Fruit fly (Drosophila melanogaster) Kc167 (cell line): ENCODE measurements around the gene CG33777.

Experiments
- Myc ChIP-seq: fragments of >200 bp; optimal IDR thresholded peaks from 2 replicates; lab custom pipeline; 2017; ENCODE audit warnings: missing external identifiers
- Sin3A ChIP-seq: fragments of >200 bp; optimal IDR thresholded peaks from 2 replicates; lab custom pipeline; 2018; ENCODE audit warnings: missing external identifiers
- h ChIP-seq: fragments of >200 bp; optimal IDR thresholded peaks from 3 replicates; lab custom pipeline; 2018; ENCODE audit warnings: missing external identifiers
- psq ChIP-seq: fragments of >200 bp; optimal IDR thresholded peaks from 2 replicates; lab custom pipeline; 2017; ENCODE audit warnings: missing external identifiers
- ttk ChIP-seq: sonication (Bioruptor generic); optimal IDR thresholded peaks from 2 replicates; lab custom pipeline; 2017; ENCODE audit warnings: missing external identifiers

dm6 chr3L:4549341-4549740, 5.7 kb downstream of the CG33777 start:
- no peak for TF ChIP-seq Myc (lab: Kevin White, UChicago)
- no peak for TF ChIP-seq h (lab: Kevin White, UChicago)
- no peak for TF ChIP-seq ttk (lab: Kevin White, UChicago)
- TF ChIP-seq Sin3A (lab: Kevin White, UChicago): no peak
- no peak for TF ChIP-seq psq
